Fruit fly (Drosophila melanogaster) whole organism, embryonic: ENCODE results near the gene Hacd1.
A peak's percentile ranks its signal among the peaks of the same experiment; 100 is the strongest.

ENCODE experiments used
- Aef1 ChIP-seq: fragments of 200-800 bp; sonication (Bioruptor generic); IDR thresholded peaks from 3 replicates; pipeline ENCODE4 v1.3.6; 2022; ENCODE audit warnings: missing biosample characterization, missing genetic modification characterization
- CG10366 ChIP-seq: fragments of 200-800 bp; sonication (Bioruptor generic); IDR thresholded peaks from 2 replicates; pipeline ENCODE4 v1.3.6; 2022; ENCODE audit warnings: missing biosample characterization, missing genetic modification characterization
- CG11560 ChIP-seq: fragments of 200-800 bp; sonication (Bioruptor generic); IDR thresholded peaks from 3 replicates; pipeline ENCODE4 v1.3.6; 2022; ENCODE audit warnings: missing biosample characterization, missing genetic modification characterization
- CG11696 ChIP-seq: fragments of 200-800 bp; sonication (Bioruptor generic); IDR thresholded peaks from 2 replicates; pipeline ENCODE4 v1.3.6; 2022; ENCODE audit warnings: missing biosample characterization, missing genetic modification characterization
- CG12391 ChIP-seq: fragments of 200-800 bp; sonication (Bioruptor generic); optimal IDR thresholded peaks from 3 replicates; lab custom pipeline; 2018; ENCODE audit warnings: missing biosample characterization, mild to moderate bottlenecking, missing genetic modification characterization, moderate library complexity
- CG12942 ChIP-seq: fragments of 200-800 bp; sonication (Bioruptor generic); optimal IDR thresholded peaks from 3 replicates; lab custom pipeline; 2016; ENCODE audit warnings: missing biosample characterization, missing genetic modification characterization
- CG13287 ChIP-seq: fragments of 200-800 bp; sonication (Bioruptor generic); IDR thresholded peaks from 2 replicates; pipeline ENCODE4 v1.3.6; 2022; ENCODE audit warnings: missing biosample characterization, missing genetic modification characterization; ENCODE audit not compliant: partially characterized antibody
- CG13624 ChIP-seq: fragments of 200-800 bp; sonication (Bioruptor generic); optimal IDR thresholded peaks from 2 replicates; lab custom pipeline; 2016; ENCODE audit warnings: missing biosample characterization, missing genetic modification characterization
- CG16815 ChIP-seq: fragments of 200-800 bp; sonication (Bioruptor generic); optimal IDR thresholded peaks from 3 replicates; lab custom pipeline; 2017; ENCODE audit warnings: missing biosample characterization, mild to moderate bottlenecking, missing genetic modification characterization
- CG3065 ChIP-seq: fragments of 200-800 bp; sonication (Bioruptor generic); optimal IDR thresholded peaks from 2 replicates; lab custom pipeline; 2016; ENCODE audit warnings: missing biosample characterization, missing genetic modification characterization
- CG4360 ChIP-seq: fragments of 200-800 bp; sonication (Bioruptor generic); IDR thresholded peaks from 2 replicates; pipeline ENCODE4 v1.3.6; 2022; ENCODE audit warnings: missing biosample characterization, missing genetic modification characterization
- CG4617 ChIP-seq: fragments of 200-800 bp; sonication (Bioruptor generic); optimal IDR thresholded peaks from 3 replicates; lab custom pipeline; 2016; ENCODE audit warnings: missing biosample characterization, missing genetic modification characterization, borderline replicate concordance
- CG4820 ChIP-seq: fragments of 200-800 bp; sonication (Bioruptor generic); optimal IDR thresholded peaks from 3 replicates; lab custom pipeline; 2016; ENCODE audit warnings: missing biosample characterization, missing genetic modification characterization
- CG8944 ChIP-seq: fragments of 200-800 bp; sonication (Bioruptor generic); optimal IDR thresholded peaks from 3 replicates; lab custom pipeline; 2016; ENCODE audit warnings: missing biosample characterization, missing genetic modification characterization
- CG9437 ChIP-seq: fragments of 200-800 bp; sonication (Bioruptor generic); optimal IDR thresholded peaks from 2 replicates; lab custom pipeline; 2018; ENCODE audit warnings: missing biosample characterization, mild to moderate bottlenecking, missing genetic modification characterization
- Dll ChIP-seq: fragments of 200-800 bp; sonication (Bioruptor generic); IDR thresholded peaks from 4 replicates; pipeline ENCODE4 v1.3.6; 2022; ENCODE audit warnings: missing biosample characterization, missing genetic modification characterization; ENCODE audit not compliant: partially characterized antibody
- Doc3 ChIP-seq: fragments of 200-800 bp; sonication (Bioruptor generic); IDR thresholded peaks from 3 replicates; pipeline ENCODE4 v1.3.6; 2022; ENCODE audit warnings: missing biosample characterization, missing genetic modification characterization; ENCODE audit not compliant: partially characterized antibody
- H2.0 ChIP-seq: fragments of 200-800 bp; sonication (Bioruptor generic); IDR thresholded peaks from 2 replicates; pipeline ENCODE4 v1.3.6; 2022; ENCODE audit warnings: missing biosample characterization, missing genetic modification characterization
- HLH3B ChIP-seq: fragments of 200-800 bp; sonication (Bioruptor generic); IDR thresholded peaks from 2 replicates; pipeline ENCODE4 v1.3.6; 2022; ENCODE audit warnings: missing biosample characterization, missing genetic modification characterization
- HLH4C ChIP-seq: fragments of 200-800 bp; sonication (Bioruptor generic); IDR thresholded peaks from 3 replicates; pipeline ENCODE4 v1.3.6; 2022; ENCODE audit warnings: missing biosample characterization, missing genetic modification characterization; ENCODE audit not compliant: partially characterized antibody
- Jarid2 ChIP-seq: fragments of 200-800 bp; sonication (Bioruptor generic); optimal IDR thresholded peaks from 3 replicates; lab custom pipeline; 2017; ENCODE audit warnings: mild to moderate bottlenecking, missing biosample characterization, missing genetic modification reagents, missing genetic modification characterization
- Lhr ChIP-seq: fragments of 200-800 bp; sonication (Bioruptor generic); optimal IDR thresholded peaks from 3 replicates; lab custom pipeline; 2017; ENCODE audit warnings: mild to moderate bottlenecking, missing biosample characterization, missing genetic modification reagents, missing genetic modification characterization
- Lim3 ChIP-seq: fragments of 200-800 bp; sonication (Bioruptor generic); IDR thresholded peaks from 2 replicates; pipeline ENCODE4 v1.3.6; 2022; ENCODE audit warnings: missing biosample characterization, missing genetic modification characterization
- MTF-1 ChIP-seq: fragments of 200-800 bp; sonication (Bioruptor generic); optimal IDR thresholded peaks from 2 replicates; lab custom pipeline; 2018; ENCODE audit warnings: missing biosample characterization, mild to moderate bottlenecking, missing genetic modification characterization, borderline replicate concordance
- NFAT ChIP-seq: fragments of 200-800 bp; sonication (Bioruptor generic); IDR thresholded peaks from 2 replicates; pipeline ENCODE4 v1.3.6; 2022; ENCODE audit warnings: missing biosample characterization, missing genetic modification characterization
- Poxn ChIP-seq: fragments of 200-800 bp; sonication (Bioruptor generic); IDR thresholded peaks from 2 replicates; pipeline ENCODE4 v1.3.6; 2022; ENCODE audit warnings: missing biosample characterization, missing genetic modification characterization
- Scr ChIP-seq: fragments of 200-800 bp; sonication (Bioruptor generic); IDR thresholded peaks from 2 replicates; pipeline ENCODE4 v1.3.6; 2022; ENCODE audit warnings: missing biosample characterization, missing genetic modification characterization; ENCODE audit not compliant: partially characterized antibody
- Xrp1 ChIP-seq: fragments of 200-800 bp; sonication (Bioruptor generic); IDR thresholded peaks from 2 replicates; pipeline ENCODE4 v1.3.6; 2022; ENCODE audit warnings: missing biosample characterization, missing genetic modification characterization
- bigmax ChIP-seq: fragments of 200-800 bp; sonication (Bioruptor generic); optimal IDR thresholded peaks from 2 replicates; lab custom pipeline; 2018; ENCODE audit warnings: missing biosample characterization, mild to moderate bottlenecking, missing genetic modification characterization
- br ChIP-seq: fragments of >200 bp; optimal IDR thresholded peaks from 2 replicates; lab custom pipeline; 2017
- cad ChIP-seq: fragments of >200 bp; optimal IDR thresholded peaks from 2 replicates; lab custom pipeline; 2017; ENCODE audit warnings: missing biosample characterization, missing genetic modification characterization
- cas ChIP-seq: fragments of 200-800 bp; sonication (Bioruptor generic); IDR thresholded peaks from 2 replicates; pipeline ENCODE4 v1.3.6; 2022; ENCODE audit warnings: missing biosample characterization, missing genetic modification characterization
- ci ChIP-seq: fragments of 200-800 bp; sonication (Bioruptor generic); IDR thresholded peaks from 3 replicates; pipeline ENCODE4 v1.3.6; 2022; ENCODE audit warnings: missing biosample characterization, missing genetic modification characterization
- emc ChIP-seq: fragments of 200-800 bp; sonication (Bioruptor generic); optimal IDR thresholded peaks from 2 replicates; lab custom pipeline; 2016; ENCODE audit warnings: missing biosample characterization, missing genetic modification characterization
- ems ChIP-seq: fragments of 200-800 bp; sonication (Bioruptor generic); optimal IDR thresholded peaks from 3 replicates; lab custom pipeline; 2016; ENCODE audit warnings: missing biosample characterization, missing genetic modification characterization
- ham ChIP-seq: fragments of 200-800 bp; sonication (Bioruptor generic); IDR thresholded peaks from 2 replicates; pipeline ENCODE4 v1.3.6; 2022; ENCODE audit warnings: missing biosample characterization, missing genetic modification characterization
- hbn ChIP-seq: fragments of 200-800 bp; sonication (Bioruptor generic); IDR thresholded peaks from 2 replicates; pipeline ENCODE4 v1.3.6; 2022; ENCODE audit warnings: missing biosample characterization, missing genetic modification characterization; ENCODE audit not compliant: partially characterized antibody
- her ChIP-seq: fragments of 200-800 bp; sonication (Bioruptor generic); optimal IDR thresholded peaks from 2 replicates; lab custom pipeline; 2016; ENCODE audit warnings: missing biosample characterization, missing genetic modification characterization
- hkb ChIP-seq, 2 experiments: fragments of 200-800 bp in 1 of 2; fragments of >200 bp in 1 of 2; sonication (Bioruptor generic) in 1 of 2; IDR thresholded peaks in 1 of 2; optimal IDR thresholded peaks in 1 of 2; 2 replicates each; pipeline versions ENCODE4 v1.3.6 to Lab custom; 2017 to 2022; ENCODE audit warnings: missing biosample characterization in 1 of 2, missing genetic modification characterization in 1 of 2
- klu ChIP-seq: fragments of 200-800 bp; sonication (Bioruptor generic); IDR thresholded peaks from 2 replicates; pipeline ENCODE4 v1.3.6; 2022; ENCODE audit warnings: missing biosample characterization, missing genetic modification characterization
- kni ChIP-seq: fragments of 200-800 bp; sonication (Bioruptor generic); optimal IDR thresholded peaks from 3 replicates; lab custom pipeline; 2017; ENCODE audit warnings: mild to moderate bottlenecking, missing biosample characterization, missing genetic modification reagents, missing genetic modification characterization
- knrl ChIP-seq: fragments of 200-800 bp; sonication (Bioruptor generic); IDR thresholded peaks from 3 replicates; pipeline ENCODE4 v1.3.6; 2022; ENCODE audit warnings: missing biosample characterization, missing genetic modification characterization; ENCODE audit not compliant: partially characterized antibody
- ro ChIP-seq: fragments of 200-800 bp; sonication (Bioruptor generic); IDR thresholded peaks from 2 replicates; pipeline ENCODE4 v1.3.6; 2022; ENCODE audit warnings: missing biosample characterization, missing genetic modification characterization
- sd ChIP-seq: fragments of 200-800 bp; sonication (Bioruptor generic); optimal IDR thresholded peaks from 3 replicates; lab custom pipeline; 2018; ENCODE audit warnings: missing biosample characterization, mild to moderate bottlenecking, missing genetic modification characterization, moderate library complexity
- sim ChIP-seq: fragments of 200-800 bp; sonication (Bioruptor generic); IDR thresholded peaks from 2 replicates; pipeline ENCODE4 v1.3.6; 2022; ENCODE audit warnings: missing biosample characterization, missing genetic modification characterization
- stwl ChIP-seq: fragments of 200-800 bp; sonication (Bioruptor generic); optimal IDR thresholded peaks from 3 replicates; lab custom pipeline; 2018; ENCODE audit warnings: missing biosample characterization, mild to moderate bottlenecking, missing genetic modification characterization, moderate library complexity
- tio ChIP-seq: fragments of 200-800 bp; sonication (Bioruptor generic); optimal IDR thresholded peaks from 2 replicates; lab custom pipeline; 2017; ENCODE audit warnings: missing biosample characterization, missing genetic modification characterization, inconsistent platforms
- wek ChIP-seq: fragments of 200-800 bp; sonication (Bioruptor generic); optimal IDR thresholded peaks from 3 replicates; lab custom pipeline; 2018; ENCODE audit warnings: missing biosample characterization, mild to moderate bottlenecking, missing genetic modification characterization, moderate library complexity
- z ChIP-seq: fragments of 200-800 bp; sonication (Bioruptor generic); IDR thresholded peaks from 3 replicates; pipeline ENCODE4 v1.3.6; 2022; ENCODE audit warnings: missing biosample characterization, missing genetic modification characterization

Hacd1 gene

dm6 chr2L:12044613-12045350 is 42.7 kb upstream of the Hacd1 start, which contains the start of gene CG6785 (continued):
- no peak for TF ChIP-seq CG11696 (GFP tag; lab: Robert Waterston, UW)
- TF ChIP-seq CG12391 = peak; percentile 72
- TF ChIP-seq CG4617 (GFP tag; lab: Kevin White, UChicago) = peak; percentile 49
- peak; percentile 50 for TF ChIP-seq CG3065
- no peak for TF ChIP-seq cad (GFP tag; lab: Kevin White, UChicago)
- peak; percentile 60 for TF ChIP-seq CG4820 (GFP tag; lab: Kevin White, UChicago)
- TF ChIP-seq emc (GFP tag; lab: Kevin White, UChicago) = no peak
- TF ChIP-seq Dll (GFP tag; lab: Robert Waterston, UW) = no peak
- no peak for TF ChIP-seq klu
- TF ChIP-seq bigmax (GFP tag; lab: Kevin White, UChicago) = peak; percentile 52
- no peak for TF ChIP-seq Doc3 (GFP tag; lab: Robert Waterston, UW)
- peak; percentile 78 for TF ChIP-seq Lhr (GFP tag; lab: Kevin White, UChicago)
- peak; percentile 69; the same call in 1 of the 2 replicates for TF ChIP-seq HLH3B (GFP tag; lab: Robert Waterston, UW)
- no peak for TF ChIP-seq z (GFP tag; lab: Robert Waterston, UW)
- TF ChIP-seq kni (GFP tag; lab: Kevin White, UChicago) = peak; percentile 86
- no peak for TF ChIP-seq cas (GFP tag; lab: Robert Waterston, UW)
- TF ChIP-seq ems (GFP tag; lab: Kevin White, UChicago) = peak; percentile 73
- peak; percentile 91 for TF ChIP-seq her
- TF ChIP-seq CG10366 = 0 out of 2 replicates have a peak, but pooled peaks have one; percentile 14
- TF ChIP-seq CG13287 (GFP tag; lab: Robert Waterston, UW) = peak; percentile 15; the same call in 1 of the 2 replicates
- TF ChIP-seq HLH4C (GFP tag; lab: Robert Waterston, UW) = no peak
- no peak for TF ChIP-seq hkb (optimal IDR thresholded peaks at IDR 0.05; lab: Kevin White, UChicago)
- peak; percentile 82 for TF ChIP-seq hkb (GFP tag; IDR thresholded peaks at IDR 0.05; lab: Robert Waterston, UW)
- peak; percentile 84 for TF ChIP-seq CG12942 (GFP tag; lab: Kevin White, UChicago)
- TF ChIP-seq H2.0 = no peak
- no peak for TF ChIP-seq Poxn (GFP tag; lab: Robert Waterston, UW)
- TF ChIP-seq CG13624 (GFP tag; lab: Kevin White, UChicago) = peak; percentile 94
- no peak for TF ChIP-seq stwl (tag; lab: Kevin White, UChicago)
- peak; percentile 75 for TF ChIP-seq sim (GFP tag; lab: Robert Waterston, UW)
- TF ChIP-seq ham (GFP tag; lab: Robert Waterston, UW) = no peak
- TF ChIP-seq Lim3 (GFP tag; lab: Robert Waterston, UW) = no peak
- peak; percentile 60 for TF ChIP-seq NFAT (GFP tag; lab: Robert Waterston, UW)
- TF ChIP-seq CG8944 = peak; percentile 80
- no peak for TF ChIP-seq CG4360 (GFP tag; lab: Robert Waterston, UW)
- peak; percentile 97 for TF ChIP-seq wek
- TF ChIP-seq ci (GFP tag; lab: Robert Waterston, UW) = peak; percentile 93
- peak; percentile 25 for TF ChIP-seq CG9437 (GFP tag; lab: Kevin White, UChicago)
- no peak for TF ChIP-seq Aef1 (GFP tag; lab: Robert Waterston, UW)
- no peak for TF ChIP-seq ro (GFP tag; lab: Robert Waterston, UW)
- TF ChIP-seq sd (tag; lab: Kevin White, UChicago) = peak; percentile 97
- TF ChIP-seq hbn (GFP tag; lab: Robert Waterston, UW) = no peak
- peak; percentile 51 for TF ChIP-seq Jarid2 (GFP tag; lab: Kevin White, UChicago)
- TF ChIP-seq CG11560 (tag; lab: Robert Waterston, UW) = no peak
- TF ChIP-seq Scr = no peak
- no peak for TF ChIP-seq CG16815 (GFP tag; lab: Kevin White, UChicago)
- peak; percentile 63 for TF ChIP-seq Xrp1 (GFP tag; lab: Robert Waterston, UW)
- no peak for TF ChIP-seq tio (GFP tag; lab: Kevin White, UChicago)
- peak; percentile 92 for TF ChIP-seq MTF-1 (GFP tag; lab: Kevin White, UChicago)
- no peak for TF ChIP-seq knrl (GFP tag; lab: Robert Waterston, UW)
- no peak for TF ChIP-seq br (lab: Kevin White, UChicago)
